Worm (Caenorhabditis elegans) whole organism, L1 larva: ENCODE results near the gene C10A4.10.

ENCODE experiments used
- aly-2 ChIP-seq: fragments of 150-350 bp; optimal IDR thresholded peaks from 2 replicates; lab custom pipeline; 2014; ENCODE audit warnings: missing biosample characterization, missing genetic modification characterization
- fkh-10 ChIP-seq: sonication (generic microtip); optimal IDR thresholded peaks from 2 replicates; lab custom pipeline; 2017; ENCODE audit warnings: missing biosample characterization, missing genetic modification reagents, missing genetic modification characterization
- lin-13 ChIP-seq: fragments of 150-350 bp; optimal IDR thresholded peaks from 2 replicates; lab custom pipeline; 2014; ENCODE audit warnings: missing biosample characterization, missing genetic modification reagents, missing genetic modification characterization
- skn-1 ChIP-seq: fragments of 150-350 bp; optimal IDR thresholded peaks from 2 replicates; lab custom pipeline; 2014; ENCODE audit warnings: missing biosample characterization, missing genetic modification characterization

ce11 chrX:7433269-7433668 is 34.6 kb downstream of the C10A4.10 start, which contains the start of gene clc-5:
- no peak for TF ChIP-seq aly-2 (tag; lab: Kevin White, UChicago)
- no peak for TF ChIP-seq skn-1
- TF ChIP-seq lin-13 = no peak
- TF ChIP-seq fkh-10 (GFP tag; lab: Kevin White, UChicago) = no peak
